Worm (Caenorhabditis elegans) whole organism, late embryonic: ENCODE measurements around the gene slc-5A12.

Experiments
- eyg-1 ChIP-seq: sonication (generic microtip); optimal IDR thresholded peaks from 2 replicates; lab custom pipeline; 2016; ENCODE audit warnings: missing genotype, missing genetic modification characterization, missing compliant biosample characterization
- pqm-1 ChIP-seq: sonication (generic microtip); optimal IDR thresholded peaks from 2 replicates; lab custom pipeline; 2016; ENCODE audit warnings: missing genetic modification characterization, missing compliant biosample characterization
- sox-2 ChIP-seq: fragments of 200-800 bp; sonication (Bioruptor generic); IDR thresholded peaks from 2 replicates; pipeline ENCODE4 v1.3.6; 2022; ENCODE audit warnings: missing genetic modification reagents, missing genetic modification characterization, missing compliant biosample characterization

- TF ChIP-seq pqm-1 (tag; lab: Kevin White, UChicago) (no peak), sox-2 (no peak), eyg-1 (tag; lab: Kevin White, UChicago) (no peak)
Measured at ce11 chrIV:11897710-11898109, 39.5 kb upstream of the slc-5A12 start.
